Fruit fly (Drosophila melanogaster): ENCODE data around the gene CG4080.

Gene CG4080

DNA sequence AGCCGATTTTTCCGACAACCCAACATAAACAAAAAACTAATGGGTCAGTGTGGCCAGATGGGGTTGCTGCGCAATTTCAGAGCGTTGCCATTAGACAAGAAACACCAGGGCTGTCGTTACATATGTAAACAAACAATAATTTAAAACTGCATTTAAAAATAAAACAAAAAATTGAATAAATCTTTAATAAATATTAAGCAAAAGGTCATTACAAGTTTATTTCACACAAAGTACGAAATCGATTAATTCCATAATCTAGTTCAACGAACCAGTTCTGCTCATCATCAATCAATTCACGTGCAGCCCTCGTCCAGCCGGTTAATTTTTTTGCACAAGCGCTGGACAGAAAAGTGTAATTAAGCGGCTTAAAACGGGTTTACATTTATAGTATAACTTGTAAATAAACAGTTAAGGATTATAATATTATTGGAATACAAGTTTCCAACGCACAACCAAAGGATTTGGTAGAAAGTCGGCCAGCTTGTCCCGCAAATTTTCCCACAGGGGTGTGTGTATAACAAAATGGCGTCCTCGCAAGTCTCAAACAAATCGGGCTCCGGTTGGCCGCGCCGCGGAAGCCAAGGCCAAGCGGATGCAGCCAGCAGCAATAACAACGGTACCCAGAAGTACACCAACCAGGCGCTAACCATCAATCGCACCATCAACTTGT is 11.9 kb upstream of the CG4080 start, which contains the start of the genes CG4022 and Cpsf5 (continued):
- no peak; the same call in 1 of the 3 replicates for TF ChIP-seq Optix (GFP tag; IDR thresholded peaks at IDR 0.05)
- peak; percentile 81 for TF ChIP-seq tap (tag; optimal IDR thresholded peaks at IDR 0.05)
- TF ChIP-seq odd (GFP tag; optimal IDR thresholded peaks at IDR 0.05), result peak; percentile 57
- TF ChIP-seq ham (GFP tag; IDR thresholded peaks at IDR 0.05), result peak; percentile 52; the same call in 1 of the 2 replicates
- peak; percentile 73 for TF ChIP-seq croc (GFP tag; conservative IDR thresholded peaks at IDR 0.05)
- TF ChIP-seq CG16863 (GFP tag; optimal IDR thresholded peaks at IDR 0.05), result peak; percentile 45
- TF ChIP-seq Dfd (GFP tag; optimal IDR thresholded peaks at IDR 0.05), result no peak
- no peak for TF ChIP-seq CG6791 (GFP tag; IDR thresholded peaks at IDR 0.05; ENCODE audit: partially characterized antibody)
- TF ChIP-seq CG14965 (GFP tag; optimal IDR thresholded peaks at IDR 0.05; ENCODE audit: borderline replicate concordance), result no peak
- TF ChIP-seq CG14441 (GFP tag; IDR thresholded peaks at IDR 0.05), result peak; percentile 83
- peak; percentile 86 for TF ChIP-seq dmrt11E (tag; optimal IDR thresholded peaks at IDR 0.05)
- TF ChIP-seq CG16779 (GFP tag; IDR thresholded peaks at IDR 0.05), result no peak
- TF ChIP-seq Hr51 (GFP tag; optimal IDR thresholded peaks at IDR 0.05), result peak; percentile 46 to 83
- peak; percentile 85 for TF ChIP-seq CG2678 (tag; optimal IDR thresholded peaks at IDR 0.05)
- TF ChIP-seq cad (GFP tag; optimal IDR thresholded peaks at IDR 0.05), result no peak
- TF ChIP-seq CG2875 (GFP tag; optimal IDR thresholded peaks at IDR 0.05), result peak; percentile 47
- no peak for TF ChIP-seq CG3726 (GFP tag; IDR thresholded peaks at IDR 0.05)
- peak; percentile 69 for TF ChIP-seq HHEX (GFP tag; optimal IDR thresholded peaks at IDR 0.05)
- TF ChIP-seq Ets97D (GFP tag; optimal IDR thresholded peaks at IDR 0.05), result peak; percentile 63
- peak; percentile 86 for TF ChIP-seq CG10366 (GFP tag; IDR thresholded peaks at IDR 0.05)
- TF ChIP-seq CG14014 (GFP tag; IDR thresholded peaks at IDR 0.05), result peak; percentile 82
- TF ChIP-seq Hr78 (GFP tag; optimal IDR thresholded peaks at IDR 0.05), result no peak
- TF ChIP-seq Xrp1 (GFP tag; IDR thresholded peaks at IDR 0.05), result peak; percentile 89
- peak; percentile 46 for TF ChIP-seq CG31388 (GFP tag; optimal IDR thresholded peaks at IDR 0.05)
- peak; percentile 34 for TF ChIP-seq Side (GFP tag; optimal IDR thresholded peaks at IDR 0.05)
- TF ChIP-seq CG18262 (tag; optimal IDR thresholded peaks at IDR 0.05), result peak; percentile 84
- peak; percentile 44 for TF ChIP-seq shn (GFP tag; optimal IDR thresholded peaks at IDR 0.05)
- no peak for TF ChIP-seq dmrt99B (tag; optimal IDR thresholded peaks at IDR 0.05)
- no peak for TF ChIP-seq CG9876 (GFP tag; optimal IDR thresholded peaks at IDR 0.05)
- TF ChIP-seq CG8290 (GFP tag; optimal IDR thresholded peaks at IDR 0.05), result peak; percentile 80
- TF ChIP-seq CG8290 (tag; optimal IDR thresholded peaks at IDR 0.05), result peak; percentile 31 to 35
- peak; percentile 35 for TF ChIP-seq grn (GFP tag; optimal IDR thresholded peaks at IDR 0.05)
- TF ChIP-seq Ssrp (tag; optimal IDR thresholded peaks at IDR 0.05), result peak; percentile 84
- no peak for TF ChIP-seq bbx (GFP tag; IDR thresholded peaks at IDR 0.05; ENCODE audit: partially characterized antibody)
- TF ChIP-seq dysf (GFP tag; IDR thresholded peaks at IDR 0.05), result peak; percentile 84
- peak; percentile 53 for TF ChIP-seq gcm2 (GFP tag; optimal IDR thresholded peaks at IDR 0.05)
- peak; percentile 90 for TF ChIP-seq Ets65A (GFP tag)
- no peak; the same call in 1 of the 2 replicates for TF ChIP-seq dimm (GFP tag; IDR thresholded peaks at IDR 0.05)
- TF ChIP-seq unpg (GFP tag; optimal IDR thresholded peaks at IDR 0.05), result peak; percentile 87
- TF ChIP-seq Six4 (GFP tag; optimal IDR thresholded peaks at IDR 0.05), result peak; percentile 69
- TF ChIP-seq CG11695 (GFP tag; IDR thresholded peaks at IDR 0.05), result peak; percentile 73
- peak; percentile 48 for TF ChIP-seq Antp (GFP tag; optimal IDR thresholded peaks at IDR 0.05)
- peak; percentile 74 for TF ChIP-seq seq (GFP tag; IDR thresholded peaks at IDR 0.05)
- peak; percentile 62 for TF ChIP-seq CG12744 (GFP tag; optimal IDR thresholded peaks at IDR 0.05)
- peak; percentile 48 for TF ChIP-seq Dref (GFP tag; IDR thresholded peaks at IDR 0.05)
- peak; percentile 83 for TF ChIP-seq CG2116 (GFP tag; optimal IDR thresholded peaks at IDR 0.05)
- peak; percentile 31 for TF ChIP-seq pb (GFP tag; optimal IDR thresholded peaks at IDR 0.05)
- TF ChIP-seq Fer2 (tag; optimal IDR thresholded peaks at IDR 0.05), result peak; percentile 67
- TF ChIP-seq fd102C (GFP tag; optimal IDR thresholded peaks at IDR 0.05), result no peak
- TF ChIP-seq tx (GFP tag; optimal IDR thresholded peaks at IDR 0.05), result peak; percentile 40

All from whole organism, embryonic.